Worm (Caenorhabditis elegans) whole organism, L4 larva: ENCODE results near the gene eff-1.

Experiments used
- F37D6.2 ChIP-seq: sonication (generic microtip); optimal IDR thresholded peaks from 2 replicates; lab custom pipeline; 2016; ENCODE audit warnings: mild to moderate bottlenecking, missing genetic modification characterization, missing compliant biosample characterization
- F44E2.7 ChIP-seq: fragments of 200-800 bp; sonication (Bioruptor generic); IDR thresholded peaks from 2 replicates; pipeline ENCODE4 v2.1.2; 2022; ENCODE audit warnings: missing genetic modification characterization, missing compliant biosample characterization
- Y5F2A.4 ChIP-seq: fragments of 200-800 bp; sonication (Bioruptor generic); optimal IDR thresholded peaks from 2 replicates; lab custom pipeline; 2018; ENCODE audit warnings: mild to moderate bottlenecking, missing genetic modification characterization, missing compliant biosample characterization
- Y75B8A.6 ChIP-seq: fragments of 200-800 bp; sonication (Bioruptor generic); IDR thresholded peaks from 2 replicates; pipeline ENCODE4 v1.3.6; 2022; ENCODE audit warnings: missing genetic modification reagents, missing genetic modification characterization, missing compliant biosample characterization
- ZK337.2 ChIP-seq: fragments of 200-800 bp; sonication (Bioruptor generic); IDR thresholded peaks from 2 replicates; pipeline ENCODE4 v1.3.6; 2022; ENCODE audit warnings: missing genetic modification reagents, missing genetic modification characterization, missing compliant biosample characterization
- aha-1 ChIP-seq: fragments of 150-350 bp; peaks from one replicate; lab custom pipeline; 2014; ENCODE audit warnings: missing biosample characterization, missing genetic modification characterization
- ama-1 ChIP-seq: fragments of 150-350 bp; optimal IDR thresholded peaks from 2 replicates; lab custom pipeline; 2014; ENCODE audit warnings: inconsistent platforms, mixed read lengths
- arid-1 ChIP-seq: fragments of 200-800 bp; sonication (Bioruptor generic); conservative IDR thresholded peaks from 2 replicates; pipeline ENCODE4 v1.3.6; 2022; ENCODE audit warnings: missing genetic modification reagents, missing genetic modification characterization, missing compliant biosample characterization
- attf-4 ChIP-seq: sonication (generic microtip); optimal IDR thresholded peaks from 3 replicates; lab custom pipeline; 2017; ENCODE audit warnings: missing biosample characterization, missing genetic modification characterization
- ceh-20 ChIP-seq: fragments of 200-800 bp; sonication (Bioruptor generic); IDR thresholded peaks from 2 replicates; pipeline ENCODE4 v1.3.6; 2022; ENCODE audit warnings: missing genetic modification reagents, missing genetic modification characterization, missing compliant biosample characterization
- ceh-44 ChIP-seq: fragments of 200-800 bp; sonication (Bioruptor generic); IDR thresholded peaks from 2 replicates; pipeline ENCODE4 v1.3.6; 2022; ENCODE audit warnings: missing genetic modification reagents, missing genetic modification characterization, missing compliant biosample characterization
- daf-12 ChIP-seq: fragments of 150-350 bp; optimal IDR thresholded peaks from 2 replicates; lab custom pipeline; 2014; ENCODE audit warnings: missing biosample characterization, missing genetic modification reagents, missing genetic modification characterization
- daf-16 ChIP-seq, 3 experiments: sonication (generic microtip); optimal IDR thresholded peaks; 2 replicates each; lab custom pipeline; 2016 to 2017; ENCODE audit warnings: missing genetic modification characterization in 3 of 3, missing genetic modification reagents in 3 of 3, mild to moderate bottlenecking in 2 of 3, missing compliant biosample characterization in 2 of 3, missing biosample characterization in 1 of 3, moderate library complexity in 1 of 3
- daf-19 ChIP-seq: fragments of 200-800 bp; sonication (Bioruptor generic); conservative IDR thresholded peaks from 2 replicates; pipeline ENCODE4 v1.3.6; 2022; ENCODE audit warnings: missing genetic modification characterization, missing compliant biosample characterization
- dmd-8 ChIP-seq: fragments of 200-800 bp; sonication (Bioruptor generic); IDR thresholded peaks from 2 replicates; pipeline ENCODE4 v1.3.6; 2022; ENCODE audit warnings: missing genetic modification characterization, missing compliant biosample characterization
- dpl-1 ChIP-seq: fragments of 150-350 bp; optimal IDR thresholded peaks from 2 replicates; lab custom pipeline; 2014; ENCODE audit warnings: missing biosample characterization, missing genetic modification reagents, missing genetic modification characterization
- dve-1 ChIP-seq: sonication (generic microtip); optimal IDR thresholded peaks from 2 replicates; lab custom pipeline; 2017; ENCODE audit warnings: antibody characterized with exemption, mild to moderate bottlenecking, missing genetic modification characterization, missing compliant biosample characterization; ENCODE audit not compliant: insufficient read depth
- egl-43 ChIP-seq: fragments of 200-800 bp; sonication (Bioruptor generic); IDR thresholded peaks from 2 replicates; pipeline ENCODE4 v1.3.6; 2022; ENCODE audit warnings: missing genetic modification reagents, missing genetic modification characterization, missing compliant biosample characterization
- hlh-11 ChIP-seq: fragments of 200-800 bp; sonication (Bioruptor generic); optimal IDR thresholded peaks from 2 replicates; lab custom pipeline; 2018; ENCODE audit warnings: mild to moderate bottlenecking, missing genetic modification characterization, missing compliant biosample characterization
- jun-1 ChIP-seq: fragments of 150-350 bp; optimal IDR thresholded peaks from 2 replicates; lab custom pipeline; 2014; ENCODE audit warnings: missing biosample characterization, missing genetic modification reagents, missing genetic modification characterization
- lin-15B ChIP-seq: fragments of 150-350 bp; sonication (generic microtip); optimal IDR thresholded peaks from 3 replicates; lab custom pipeline; 2014; ENCODE audit warnings: missing biosample characterization, missing genetic modification characterization
- lin-39 ChIP-seq: fragments of 150-350 bp; optimal IDR thresholded peaks from 2 replicates; lab custom pipeline; 2014; ENCODE audit warnings: missing biosample characterization, missing genetic modification reagents, missing genetic modification characterization
- mdl-1 ChIP-seq, 2 experiments: fragments of 150-350 bp in 1 of 2; sonication (generic microtip) in 1 of 2; optimal IDR thresholded peaks; 2 replicates each; lab custom pipeline; 2014 to 2017; ENCODE audit warnings: missing biosample characterization in 2 of 2, missing genetic modification characterization in 2 of 2
- mep-1 ChIP-seq: fragments of 150-350 bp; sonication (generic microtip); optimal IDR thresholded peaks from 3 replicates; lab custom pipeline; 2014; ENCODE audit warnings: missing biosample characterization, missing genetic modification characterization
- mes-2 ChIP-seq: sonication (generic microtip); optimal IDR thresholded peaks from 2 replicates; lab custom pipeline; 2016; ENCODE audit warnings: missing genotype, mild to moderate bottlenecking, missing genetic modification characterization, missing compliant biosample characterization; ENCODE audit not compliant: poor library complexity, severe bottlenecking
- mxl-3 ChIP-seq: fragments of 200-800 bp; sonication (Bioruptor generic); optimal IDR thresholded peaks from 2 replicates; lab custom pipeline; 2018; ENCODE audit warnings: mild to moderate bottlenecking, missing genetic modification characterization, missing compliant biosample characterization
- nhr-11 ChIP-seq: fragments of 150-350 bp; optimal IDR thresholded peaks from 2 replicates; lab custom pipeline; 2014; ENCODE audit warnings: missing biosample characterization, missing genetic modification characterization
- nhr-237 ChIP-seq: sonication (generic microtip); optimal IDR thresholded peaks from 2 replicates; lab custom pipeline; 2017; ENCODE audit warnings: missing biosample characterization, missing genetic modification characterization
- nhr-28 ChIP-seq: fragments of 150-350 bp; optimal IDR thresholded peaks from 2 replicates; lab custom pipeline; 2014; ENCODE audit warnings: missing biosample characterization, missing genetic modification characterization
- nhr-42 ChIP-seq: fragments of 200-800 bp; sonication (Bioruptor generic); IDR thresholded peaks from 2 replicates; pipeline ENCODE4 v1.3.6; 2022; ENCODE audit warnings: missing genetic modification characterization, missing compliant biosample characterization
- nhr-48 ChIP-seq: sonication (generic microtip); optimal IDR thresholded peaks from 2 replicates; lab custom pipeline; 2016; ENCODE audit warnings: mild to moderate bottlenecking, missing genetic modification characterization, missing compliant biosample characterization
- nhr-76 ChIP-seq: fragments of 150-350 bp; optimal IDR thresholded peaks from 2 replicates; lab custom pipeline; 2014; ENCODE audit warnings: missing biosample characterization, missing genetic modification characterization
- pqm-1 ChIP-seq: sonication (generic microtip); optimal IDR thresholded peaks from 2 replicates; lab custom pipeline; 2017; ENCODE audit warnings: missing biosample characterization, missing genetic modification characterization
- rbr-2 ChIP-seq: sonication (generic microtip); optimal IDR thresholded peaks from 2 replicates; lab custom pipeline; 2016; ENCODE audit warnings: missing genotype, missing genetic modification characterization, missing compliant biosample characterization
- sdz-12 ChIP-seq: fragments of 200-800 bp; sonication (Bioruptor generic); optimal IDR thresholded peaks from 2 replicates; lab custom pipeline; 2018; ENCODE audit warnings: mild to moderate bottlenecking, missing genetic modification characterization, missing compliant biosample characterization
- spr-1 ChIP-seq: sonication (generic microtip); optimal IDR thresholded peaks from 2 replicates; lab custom pipeline; 2016; ENCODE audit warnings: mild to moderate bottlenecking, missing genetic modification characterization, missing compliant biosample characterization
- tra-1 ChIP-seq: fragments of 200-800 bp; sonication (Bioruptor generic); IDR thresholded peaks from 2 replicates; pipeline ENCODE4 v1.3.6; 2022; ENCODE audit warnings: missing genetic modification reagents, missing genetic modification characterization, missing compliant biosample characterization
- unc-62 ChIP-seq, 3 experiments: fragments of 150-350 bp in 1 of 3; sonication (generic microtip); optimal IDR thresholded peaks in 2 of 3; peaks in 1 of 3; 1 replicate in 1 of 3; 2 replicates in 2 of 3; lab custom pipeline; 2014 to 2017; ENCODE audit warnings: missing biosample characterization in 3 of 3, missing genetic modification characterization in 3 of 3, missing genetic modification reagents in 3 of 3, missing genotype in 1 of 3
- vab-7 ChIP-seq: fragments of 200-800 bp; sonication (Bioruptor generic); IDR thresholded peaks from 2 replicates; pipeline ENCODE4 v1.3.6; 2022; ENCODE audit warnings: missing genetic modification reagents, missing genetic modification characterization, missing compliant biosample characterization
- zfp-2 ChIP-seq: sonication (generic microtip); optimal IDR thresholded peaks from 2 replicates; lab custom pipeline; 2016; ENCODE audit warnings: mild to moderate bottlenecking, missing genetic modification characterization, missing compliant biosample characterization
- zfp-3 ChIP-seq: fragments of 200-800 bp; sonication (Bioruptor generic); conservative IDR thresholded peaks from 2 replicates; pipeline ENCODE4 v1.3.6; 2022; ENCODE audit warnings: missing genetic modification reagents, missing genetic modification characterization, missing compliant biosample characterization
- zip-2 ChIP-seq: fragments of 150-350 bp; optimal IDR thresholded peaks from 2 replicates; lab custom pipeline; 2014; ENCODE audit warnings: missing biosample characterization, missing genetic modification characterization
- ztf-7 ChIP-seq: fragments of 150-350 bp; optimal IDR thresholded peaks from 2 replicates; lab custom pipeline; 2014; ENCODE audit warnings: missing biosample characterization, missing genetic modification characterization

eff-1 gene

DNA sequence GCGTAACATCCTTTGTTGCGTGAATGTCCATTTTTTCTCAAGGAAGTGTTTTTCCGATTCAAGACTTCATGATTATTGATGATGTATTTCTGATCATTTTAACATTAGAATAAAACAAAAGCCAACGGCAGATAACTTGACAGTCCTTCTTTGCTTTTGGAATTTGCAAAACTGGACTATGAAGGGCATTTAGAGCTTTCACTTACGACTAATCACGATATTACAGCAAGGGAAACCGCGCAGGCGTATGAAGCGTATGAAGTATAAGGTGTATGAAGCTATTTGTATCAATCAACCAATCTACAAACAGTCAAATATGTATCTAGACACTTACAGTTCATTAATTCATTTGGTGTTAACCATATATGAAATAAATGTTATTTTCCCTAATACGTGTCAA lies 31.2 kb downstream of the eff-1 start:
- TF ChIP-seq jun-1 (tag; lab: Kevin White, UChicago), result no peak
- TF ChIP-seq unc-62 (GFP tag; optimal IDR thresholded peaks at IDR 0.05 in 1 of 2; lab: Kevin White, UChicago), result peak in 1 of 2 experiments; percentile 94
- TF ChIP-seq unc-62 (tag; optimal IDR thresholded peaks at IDR 0.05; lab: Kevin White, UChicago), result no peak
- TF ChIP-seq, all 104 proteins: peak for 1

DNA sequence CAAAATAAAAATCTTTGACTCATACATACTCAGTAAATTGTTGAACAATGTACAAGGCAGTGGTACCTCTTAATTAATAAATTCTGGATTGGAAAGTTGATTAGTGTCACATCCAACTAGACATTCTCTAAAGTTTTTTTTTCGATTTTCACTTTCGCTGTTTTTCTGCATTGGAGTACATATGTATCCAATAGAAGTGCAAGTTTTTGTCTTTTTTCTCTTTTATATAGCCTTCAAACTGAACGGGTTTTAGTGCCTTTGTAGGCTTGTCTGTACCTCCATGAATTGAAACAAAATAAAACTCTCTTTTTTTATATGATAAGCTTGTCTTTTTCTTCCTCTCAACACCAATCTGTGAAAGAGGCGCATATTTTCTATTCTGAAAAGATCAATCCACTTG lies 33.7 kb downstream of the eff-1 start:
- TF ChIP-seq nhr-76 (tag; lab: Kevin White, UChicago) (no peak), daf-19 (GFP tag; lab: Robert Waterston, UW) (no peak), ama-1 (no peak), rbr-2 (no peak), zip-2 (no peak), F44E2.7 (no peak), dve-1 (tag; lab: Kevin White, UChicago) (no peak), zfp-3 (GFP tag; lab: Robert Waterston, UW) (no peak), mdl-1 (tag; optimal IDR thresholded peaks at IDR 0.05; lab: Kevin White, UChicago) (peak in 1 of 2 experiments; percentile 17), spr-1 (tag; lab: Kevin White, UChicago) (no peak), vab-7 (GFP tag; lab: Robert Waterston, UW) (no peak), jun-1 (tag; lab: Kevin White, UChicago) (no peak), hlh-11 (peak; percentile 1), Y75B8A.6 (GFP tag; lab: Robert Waterston, UW) (no peak), nhr-48 (tag; lab: Kevin White, UChicago) (peak; percentile 85), nhr-237 (tag; lab: Kevin White, UChicago) (no peak), mxl-3 (no peak), dmd-8 (GFP tag; lab: Robert Waterston, UW) (no peak), Y5F2A.4 (GFP tag; lab: Kevin White, UChicago) (no peak), aha-1 (tag; lab: Kevin White, UChicago) (no peak), mes-2 (tag; lab: Kevin White, UChicago) (no peak), daf-12 (tag; lab: Kevin White, UChicago) (no peak), nhr-28 (tag; lab: Kevin White, UChicago) (peak; percentile 44), lin-15B (tag; lab: Kevin White, UChicago) (no peak), F37D6.2 (tag; lab: Kevin White, UChicago) (no peak)

DNA sequence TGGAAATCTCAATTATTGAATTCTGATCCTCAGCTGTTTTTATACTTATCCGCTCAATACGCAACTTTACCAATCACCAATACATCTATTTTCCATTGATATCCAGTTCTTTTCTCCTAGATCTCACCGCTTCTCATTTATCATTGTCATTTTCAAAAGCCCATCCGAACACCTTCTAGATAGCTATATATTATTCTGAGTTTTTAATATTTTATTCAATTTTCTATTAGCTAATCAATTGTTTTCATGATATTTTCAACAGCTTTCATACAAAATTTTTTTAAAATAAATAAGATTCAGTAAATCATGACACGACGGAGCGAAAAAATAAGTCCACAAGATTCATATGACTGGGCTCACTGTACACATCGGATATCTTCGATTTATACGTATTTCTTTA lies 34.7 kb downstream of the eff-1 start, which contains the start of gene F49E12.12:
Gene F49E12.12, plus strand, starts transcription at position 301 of the 400 bp plus-strand sequence.
- no peak for TF ChIP-seq mep-1 (tag; lab: Kevin White, UChicago)
- TF ChIP-seq pqm-1 (tag; lab: Kevin White, UChicago), result no peak
- TF ChIP-seq daf-16 (GFP tag; optimal IDR thresholded peaks at IDR 0.05; lab: Kevin White, UChicago), result no peak
- no peak for TF ChIP-seq daf-16 (tag; optimal IDR thresholded peaks at IDR 0.05; lab: Kevin White, UChicago)
- TF ChIP-seq ztf-7 (tag; lab: Kevin White, UChicago), result no peak
- TF ChIP-seq ZK337.2, result no peak
- TF ChIP-seq arid-1 (GFP tag; lab: Robert Waterston, UW), result no peak
- TF ChIP-seq sdz-12 (GFP tag; lab: Kevin White, UChicago), result no peak
- no peak for TF ChIP-seq spr-1 (tag; lab: Kevin White, UChicago)
- TF ChIP-seq dpl-1 (GFP tag; lab: Kevin White, UChicago), result no peak
- TF ChIP-seq attf-4 (tag; lab: Kevin White, UChicago), result no peak
- TF ChIP-seq ceh-20 (GFP tag; lab: Robert Waterston, UW), result no peak
- TF ChIP-seq nhr-42 (GFP tag; lab: Robert Waterston, UW), result no peak
- TF ChIP-seq nhr-237 (tag; lab: Kevin White, UChicago), result no peak
- TF ChIP-seq egl-43 (GFP tag; lab: Robert Waterston, UW), result no peak
- no peak for TF ChIP-seq ceh-44 (GFP tag; lab: Robert Waterston, UW)
- no peak for TF ChIP-seq tra-1 (GFP tag; lab: Robert Waterston, UW)
- TF ChIP-seq lin-39 (tag; lab: Kevin White, UChicago), result no peak
- no peak for TF ChIP-seq zfp-2 (tag; lab: Kevin White, UChicago)
- TF ChIP-seq nhr-11 (tag; lab: Kevin White, UChicago), result no peak
- no peak for TF ChIP-seq hlh-11
